Worm (Caenorhabditis elegans) whole organism, late embryonic: ENCODE results near the gene adr-2.

Experiments
- ahr-1 ChIP-seq: sonication (generic microtip); optimal IDR thresholded peaks from 2 replicates; lab custom pipeline; 2016; ENCODE audit warnings: missing genetic modification characterization, missing compliant biosample characterization
- ama-1 ChIP-seq: fragments of 150-350 bp; optimal IDR thresholded peaks from 2 replicates; lab custom pipeline; 2014
- ceh-18 ChIP-seq: sonication (generic microtip); optimal IDR thresholded peaks from 2 replicates; lab custom pipeline; 2016; ENCODE audit warnings: missing genetic modification characterization, missing compliant biosample characterization
- ceh-2 ChIP-seq: sonication (generic microtip); optimal IDR thresholded peaks from 2 replicates; lab custom pipeline; 2016; ENCODE audit warnings: missing genotype, missing genetic modification characterization, missing compliant biosample characterization
- elt-2 ChIP-seq: sonication (generic microtip); optimal IDR thresholded peaks from 2 replicates; lab custom pipeline; 2016; ENCODE audit warnings: missing genetic modification reagents, missing genetic modification characterization, missing compliant biosample characterization
- hlh-15 ChIP-seq: sonication (generic microtip); optimal IDR thresholded peaks from 2 replicates; lab custom pipeline; 2016; ENCODE audit warnings: missing genetic modification characterization, missing compliant biosample characterization
- nfya-1 ChIP-seq: sonication (generic microtip); optimal IDR thresholded peaks from 2 replicates; lab custom pipeline; 2017; ENCODE audit warnings: missing genetic modification characterization, mild to moderate bottlenecking, missing compliant biosample characterization, antibody characterized with exemption, moderate library complexity
- nhr-232 ChIP-seq: sonication (generic microtip); optimal IDR thresholded peaks from 2 replicates; lab custom pipeline; 2016; ENCODE audit warnings: missing genetic modification characterization, missing compliant biosample characterization
- pag-3 ChIP-seq: sonication (generic microtip); optimal IDR thresholded peaks from 2 replicates; lab custom pipeline; 2016; ENCODE audit warnings: missing compliant biosample characterization, missing genetic modification characterization, borderline replicate concordance
- pha-4 ChIP-seq: fragments of 150-350 bp; optimal IDR thresholded peaks from 2 replicates; lab custom pipeline; 2018; ENCODE audit warnings: missing biosample characterization, missing genetic modification reagents, missing genetic modification characterization
- tbx-2 ChIP-seq: sonication (generic microtip); optimal IDR thresholded peaks from 2 replicates; lab custom pipeline; 2016; ENCODE audit warnings: missing genetic modification characterization, missing compliant biosample characterization
- unc-55 ChIP-seq: sonication (generic microtip); optimal IDR thresholded peaks from 2 replicates; lab custom pipeline; 2017; ENCODE audit warnings: missing biosample characterization, missing genetic modification reagents, missing genetic modification characterization
- zip-5 ChIP-seq: sonication (generic microtip); optimal IDR thresholded peaks from 2 replicates; lab custom pipeline; 2016; ENCODE audit warnings: missing genetic modification characterization, missing compliant biosample characterization

DNA sequence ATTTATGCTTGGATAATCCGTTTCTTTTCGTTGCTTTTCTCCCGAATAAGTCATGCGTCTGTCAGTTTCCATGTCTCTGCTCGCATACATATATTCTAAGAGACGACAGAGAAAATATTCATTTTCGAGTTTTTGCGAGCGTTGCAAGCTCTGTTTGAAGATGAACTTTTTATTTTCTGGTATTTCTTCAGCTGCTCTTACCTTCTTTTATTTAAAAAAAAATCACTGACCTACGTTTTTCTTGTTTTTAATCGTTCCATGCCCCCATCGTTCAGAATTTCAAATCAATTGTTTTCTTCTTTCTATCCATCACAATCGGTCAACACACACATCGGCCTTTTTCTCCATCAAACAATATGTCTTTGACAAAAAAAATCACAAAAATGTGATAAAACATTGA is 22.2 kb downstream of the adr-2 start:
- TF ChIP-seq ama-1 (no peak), pha-4 (no peak), unc-55 (GFP tag; lab: Kevin White, UChicago) (no peak), nfya-1 (tag; lab: Kevin White, UChicago) (no peak), zip-5 (tag; lab: Kevin White, UChicago) (no peak), elt-2 (no peak), ceh-18 (no peak), hlh-15 (tag; lab: Kevin White, UChicago) (no peak), nhr-232 (no peak), ahr-1 (tag; lab: Kevin White, UChicago) (no peak), pag-3 (tag; lab: Kevin White, UChicago) (no peak), ceh-2 (tag; lab: Kevin White, UChicago) (no peak), tbx-2 (tag; lab: Kevin White, UChicago) (no peak)
